Fruit fly (Drosophila melanogaster) whole organism, embryonic: ENCODE data around the gene trbd.

Experiments used
- Atf3 ChIP-seq: fragments of 200-800 bp; sonication (Bioruptor generic); optimal IDR thresholded peaks from 3 replicates; lab custom pipeline; 2016; ENCODE audit warnings: missing biosample characterization, missing genetic modification characterization
- B-H2 ChIP-seq: fragments of 200-800 bp; sonication (Bioruptor generic); optimal IDR thresholded peaks from 2 replicates; lab custom pipeline; 2018; ENCODE audit warnings: missing biosample characterization, mild to moderate bottlenecking, missing genetic modification characterization
- Bdp1 ChIP-seq: fragments of 200-800 bp; sonication (Bioruptor generic); optimal IDR thresholded peaks from 3 replicates; lab custom pipeline; 2016; ENCODE audit warnings: missing biosample characterization, missing genetic modification characterization
- BtbVII ChIP-seq: fragments of 200-800 bp; sonication (Bioruptor generic); optimal IDR thresholded peaks from 3 replicates; lab custom pipeline; 2017; ENCODE audit warnings: missing biosample characterization, mild to moderate bottlenecking, missing genetic modification characterization
- CG12071 ChIP-seq: fragments of 200-800 bp; sonication (Bioruptor generic); optimal IDR thresholded peaks from 3 replicates; lab custom pipeline; 2018; ENCODE audit warnings: missing biosample characterization, mild to moderate bottlenecking, missing genetic modification characterization
- CG1233 ChIP-seq: fragments of 200-800 bp; sonication (Bioruptor generic); optimal IDR thresholded peaks from 4 replicates; lab custom pipeline; 2018; ENCODE audit warnings: missing biosample characterization, mild to moderate bottlenecking, missing genetic modification characterization
- CG13424 ChIP-seq: fragments of 200-800 bp; sonication (Bioruptor generic); optimal IDR thresholded peaks from 2 replicates; lab custom pipeline; 2019; ENCODE audit warnings: missing biosample characterization, mild to moderate bottlenecking, missing genetic modification characterization, moderate library complexity
- CG15073 ChIP-seq: fragments of 200-800 bp; sonication (Bioruptor generic); optimal IDR thresholded peaks from 2 replicates; lab custom pipeline; 2016; ENCODE audit warnings: missing biosample characterization, missing genetic modification characterization
- CG15269 ChIP-seq: fragments of 200-800 bp; sonication (Bioruptor generic); optimal IDR thresholded peaks from 2 replicates; lab custom pipeline; 2018; ENCODE audit warnings: missing biosample characterization, mild to moderate bottlenecking, missing genetic modification characterization, moderate library complexity
- CG15601 ChIP-seq: fragments of 200-800 bp; sonication (Bioruptor generic); optimal IDR thresholded peaks from 3 replicates; lab custom pipeline; 2019; ENCODE audit warnings: missing biosample characterization, mild to moderate bottlenecking, missing genetic modification characterization, moderate library complexity
- CG1602 ChIP-seq: fragments of 200-800 bp; sonication (Bioruptor generic); optimal IDR thresholded peaks from 3 replicates; lab custom pipeline; 2016; ENCODE audit warnings: missing biosample characterization, missing genetic modification characterization
- CG18764 ChIP-seq: fragments of 200-800 bp; sonication (Bioruptor generic); optimal IDR thresholded peaks from 3 replicates; lab custom pipeline; 2016; ENCODE audit warnings: missing biosample characterization, missing genetic modification characterization
- CG2116 ChIP-seq: fragments of 200-800 bp; sonication (Bioruptor generic); optimal IDR thresholded peaks from 3 replicates; lab custom pipeline; 2018; ENCODE audit warnings: missing biosample characterization, mild to moderate bottlenecking, missing genetic modification characterization
- CG30403 ChIP-seq: fragments of 200-800 bp; sonication (Bioruptor generic); optimal IDR thresholded peaks from 3 replicates; lab custom pipeline; 2016; ENCODE audit warnings: missing biosample characterization, missing genetic modification characterization
- CG34376 ChIP-seq: fragments of 200-800 bp; sonication (Bioruptor generic); optimal IDR thresholded peaks from 2 replicates; lab custom pipeline; 2018; ENCODE audit warnings: missing biosample characterization, mild to moderate bottlenecking, missing genetic modification characterization
- CG6683 ChIP-seq: fragments of 200-800 bp; sonication (Bioruptor generic); optimal IDR thresholded peaks from 2 replicates; lab custom pipeline; 2017; ENCODE audit warnings: missing biosample characterization, mild to moderate bottlenecking, missing genetic modification characterization, missing genetic modification reagents
- CG6791 ChIP-seq: fragments of 200-800 bp; sonication (Bioruptor generic); IDR thresholded peaks from 3 replicates; pipeline ENCODE4 v1.3.6; 2022; ENCODE audit warnings: missing biosample characterization, missing genetic modification characterization; ENCODE audit not compliant: partially characterized antibody
- CG7271 ChIP-seq: fragments of 200-800 bp; sonication (Bioruptor generic); optimal IDR thresholded peaks from 2 replicates; lab custom pipeline; 2018; ENCODE audit warnings: missing biosample characterization, mild to moderate bottlenecking, missing genetic modification characterization, moderate library complexity
- CG7987 ChIP-seq: fragments of 200-800 bp; sonication (Bioruptor generic); optimal IDR thresholded peaks from 2 replicates; lab custom pipeline; 2018; ENCODE audit warnings: missing biosample characterization, mild to moderate bottlenecking, missing genetic modification characterization, moderate library complexity
- CG8089 ChIP-seq: fragments of 200-800 bp; sonication (Bioruptor generic); optimal IDR thresholded peaks from 3 replicates; lab custom pipeline; 2016; ENCODE audit warnings: missing biosample characterization, missing genetic modification characterization
- CG8924 ChIP-seq: fragments of 200-800 bp; optimal IDR thresholded peaks from 3 replicates; lab custom pipeline; 2019; ENCODE audit warnings: missing biosample characterization, mild to moderate bottlenecking, missing genetic modification characterization, moderate library complexity
- Camta ChIP-seq: fragments of 200-800 bp; sonication (Bioruptor generic); optimal IDR thresholded peaks from 2 replicates; lab custom pipeline; 2016; ENCODE audit warnings: missing biosample characterization, missing genetic modification characterization
- Deaf1 ChIP-seq: fragments of 200-800 bp; optimal IDR thresholded peaks from 3 replicates; lab custom pipeline; 2019; ENCODE audit warnings: missing biosample characterization, mild to moderate bottlenecking, missing genetic modification characterization, moderate library complexity
- ERR ChIP-seq: fragments of 200-800 bp; sonication (Bioruptor generic); optimal IDR thresholded peaks from 2 replicates; lab custom pipeline; 2016; ENCODE audit warnings: missing biosample characterization, missing genetic modification characterization
- Eip74EF ChIP-seq, 2 experiments: fragments of 200-800 bp in 1 of 2; fragments of >200 bp in 1 of 2; sonication (Bioruptor generic) in 1 of 2; optimal IDR thresholded peaks; 2 replicates each; lab custom pipeline; 2017 to 2019; ENCODE audit warnings: missing biosample characterization in 2 of 2, missing genetic modification characterization in 2 of 2, mild to moderate bottlenecking in 1 of 2, moderate library complexity in 1 of 2
- Mad ChIP-seq: fragments of 200-800 bp; sonication (Bioruptor generic); optimal IDR thresholded peaks from 2 replicates; lab custom pipeline; 2016; ENCODE audit warnings: missing biosample characterization, missing genetic modification characterization
- Meics ChIP-seq: fragments of 200-800 bp; sonication (Bioruptor generic); optimal IDR thresholded peaks from 2 replicates; lab custom pipeline; 2017; ENCODE audit warnings: missing biosample characterization, mild to moderate bottlenecking, missing genetic modification characterization
- Sox102F ChIP-seq: fragments of 200-800 bp; sonication (Bioruptor generic); optimal IDR thresholded peaks from 2 replicates; lab custom pipeline; 2018; ENCODE audit warnings: missing biosample characterization, mild to moderate bottlenecking, missing genetic modification characterization, moderate library complexity
- Usf ChIP-seq: fragments of 200-800 bp; sonication (Bioruptor generic); optimal IDR thresholded peaks from 2 replicates; lab custom pipeline; 2017; ENCODE audit warnings: missing genotype, missing biosample characterization, missing genetic modification characterization
- ab ChIP-seq: fragments of 200-800 bp; sonication (Bioruptor generic); optimal IDR thresholded peaks from 2 replicates; lab custom pipeline; 2016; ENCODE audit warnings: missing biosample characterization, missing genetic modification characterization
- aop ChIP-seq: fragments of 200-800 bp; sonication (Bioruptor generic); IDR thresholded peaks from 2 replicates; pipeline ENCODE4 v1.3.6; 2022; ENCODE audit warnings: missing biosample characterization, missing genetic modification characterization
- ato ChIP-seq: fragments of 200-800 bp; sonication (Bioruptor generic); IDR thresholded peaks from 2 replicates; pipeline ENCODE4 v1.3.6; 2022; ENCODE audit warnings: missing biosample characterization, missing genetic modification characterization; ENCODE audit not compliant: partially characterized antibody
- crc ChIP-seq: fragments of 200-800 bp; sonication (Bioruptor generic); optimal IDR thresholded peaks from 2 replicates; lab custom pipeline; 2016; ENCODE audit warnings: missing biosample characterization, missing genetic modification characterization
- ewg ChIP-seq: fragments of 200-800 bp; sonication (Bioruptor generic); optimal IDR thresholded peaks from 3 replicates; lab custom pipeline; 2017; ENCODE audit warnings: mild to moderate bottlenecking, missing biosample characterization, missing genetic modification reagents, missing genetic modification characterization
- ftz-f1 ChIP-seq: fragments of 200-800 bp; sonication (Bioruptor generic); optimal IDR thresholded peaks from 2 replicates; lab custom pipeline; 2016; ENCODE audit warnings: missing biosample characterization, missing genetic modification characterization
- hkb ChIP-seq, 2 experiments: fragments of 200-800 bp in 1 of 2; fragments of >200 bp in 1 of 2; sonication (Bioruptor generic) in 1 of 2; IDR thresholded peaks in 1 of 2; optimal IDR thresholded peaks in 1 of 2; 2 replicates each; pipeline versions ENCODE4 v1.3.6 to Lab custom; 2017 to 2022; ENCODE audit warnings: missing biosample characterization in 1 of 2, missing genetic modification characterization in 1 of 2
- jing ChIP-seq: fragments of 200-800 bp; sonication (Bioruptor generic); optimal IDR thresholded peaks from 2 replicates; lab custom pipeline; 2018; ENCODE audit warnings: missing biosample characterization, mild to moderate bottlenecking, missing genetic modification characterization
- lab ChIP-seq: fragments of 200-800 bp; sonication (Bioruptor generic); optimal IDR thresholded peaks from 3 replicates; lab custom pipeline; 2017; ENCODE audit warnings: missing biosample characterization, missing genetic modification characterization, mild to moderate bottlenecking, moderate library complexity, missing genetic modification reagents
- lov ChIP-seq, 2 experiments: fragments of 200-800 bp in 1 of 2; fragments of >200 bp in 1 of 2; sonication (Bioruptor generic) in 1 of 2; IDR thresholded peaks in 1 of 2; optimal IDR thresholded peaks in 1 of 2; 2 replicates in 1 of 2; 3 replicates in 1 of 2; pipeline versions ENCODE4 v1.3.6 to Lab custom; 2017 to 2022; ENCODE audit warnings: missing biosample characterization in 1 of 2, missing genetic modification characterization in 1 of 2
- mam ChIP-seq: fragments of 200-800 bp; sonication (Bioruptor generic); optimal IDR thresholded peaks from 3 replicates; lab custom pipeline; 2016; ENCODE audit warnings: missing biosample characterization, missing genetic modification characterization
- nerfin-1 ChIP-seq: fragments of 200-800 bp; sonication (Bioruptor generic); optimal IDR thresholded peaks from 3 replicates; lab custom pipeline; 2019; ENCODE audit warnings: missing biosample characterization, mild to moderate bottlenecking, missing genetic modification characterization, moderate library complexity
- nmo ChIP-seq: fragments of 200-800 bp; sonication (Bioruptor generic); optimal IDR thresholded peaks from 2 replicates; lab custom pipeline; 2018; ENCODE audit warnings: missing biosample characterization, mild to moderate bottlenecking, missing genetic modification characterization, moderate library complexity
- pb ChIP-seq: fragments of 200-800 bp; sonication (Bioruptor generic); optimal IDR thresholded peaks from 3 replicates; lab custom pipeline; 2016; ENCODE audit warnings: missing biosample characterization, missing genetic modification characterization
- phol ChIP-seq: fragments of 200-800 bp; sonication (Bioruptor generic); optimal IDR thresholded peaks from 3 replicates; lab custom pipeline; 2018; ENCODE audit warnings: missing biosample characterization, mild to moderate bottlenecking, missing genetic modification characterization, moderate library complexity
- psq ChIP-seq: fragments of 200-800 bp; sonication (Bioruptor generic); optimal IDR thresholded peaks from 2 replicates; lab custom pipeline; 2017; ENCODE audit warnings: missing biosample characterization, missing genetic modification characterization
- run ChIP-seq: fragments of 200-800 bp; sonication (Bioruptor generic); optimal IDR thresholded peaks from 3 replicates; lab custom pipeline; 2018; ENCODE audit warnings: missing biosample characterization, mild to moderate bottlenecking, missing genetic modification characterization
- shn ChIP-seq: fragments of 200-800 bp; sonication (Bioruptor generic); optimal IDR thresholded peaks from 3 replicates; lab custom pipeline; 2016; ENCODE audit warnings: missing biosample characterization, missing genetic modification characterization
- wek ChIP-seq: fragments of 200-800 bp; sonication (Bioruptor generic); optimal IDR thresholded peaks from 3 replicates; lab custom pipeline; 2018; ENCODE audit warnings: missing biosample characterization, mild to moderate bottlenecking, missing genetic modification characterization, moderate library complexity
- wor ChIP-seq: fragments of 200-800 bp; sonication (Bioruptor generic); IDR thresholded peaks from 2 replicates; pipeline ENCODE4 v1.3.6; 2022; ENCODE audit warnings: missing biosample characterization, missing genetic modification characterization

The trbd gene

dm6 chr3R:9702567-9702966 lies 8.3 kb downstream of the trbd start (continued):
- no peak for TF ChIP-seq CG6791 (GFP tag; lab: Robert Waterston, UW)
- peak; percentile 90 for TF ChIP-seq nmo (GFP tag; lab: Kevin White, UChicago)
- TF ChIP-seq CG18764 (GFP tag; lab: Kevin White, UChicago): peak; percentile 86
- TF ChIP-seq CG1602 (GFP tag; lab: Kevin White, UChicago): peak; percentile 78
- peak; percentile 59 for TF ChIP-seq Atf3 (GFP tag; lab: Kevin White, UChicago)
- peak; percentile 85 for TF ChIP-seq CG15601
- peak; percentile 82 for TF ChIP-seq shn (GFP tag; lab: Kevin White, UChicago)
- no peak for TF ChIP-seq ftz-f1
- peak; percentile 92 for TF ChIP-seq BtbVII (GFP tag; lab: Kevin White, UChicago)
- peak; percentile 80 for TF ChIP-seq CG8089 (GFP tag; lab: Kevin White, UChicago)
- TF ChIP-seq mam (GFP tag; lab: Kevin White, UChicago): peak; percentile 86
- peak; percentile 86 for TF ChIP-seq CG7987 (GFP tag; lab: Kevin White, UChicago)
- peak; percentile 88 for TF ChIP-seq phol
- peak; percentile 73 for TF ChIP-seq ERR
- peak in 1 of 2 experiments; percentile 94 for TF ChIP-seq Eip74EF (GFP tag; optimal IDR thresholded peaks at IDR 0.05; lab: Kevin White, UChicago)
- TF ChIP-seq CG15269: peak; percentile 93
- peak; percentile 87 for TF ChIP-seq run (tag; lab: Kevin White, UChicago)
- TF ChIP-seq CG7271: peak; percentile 87
- peak; percentile 67 for TF ChIP-seq Deaf1 (tag; lab: Kevin White, UChicago)
- TF ChIP-seq B-H2 (GFP tag; lab: Kevin White, UChicago): peak; percentile 60
- TF ChIP-seq hkb (optimal IDR thresholded peaks at IDR 0.05; lab: Kevin White, UChicago): no peak
- no peak for TF ChIP-seq hkb (GFP tag; IDR thresholded peaks at IDR 0.05; lab: Robert Waterston, UW)
- peak; percentile 88 for TF ChIP-seq CG30403
- peak; percentile 89 for TF ChIP-seq Meics (GFP tag; lab: Kevin White, UChicago)
- peak; percentile 74 for TF ChIP-seq psq
- no peak for TF ChIP-seq ato
- TF ChIP-seq pb (GFP tag; lab: Kevin White, UChicago): peak; percentile 58
- TF ChIP-seq lov (optimal IDR thresholded peaks at IDR 0.05; lab: Kevin White, UChicago): no peak
- TF ChIP-seq lov (GFP tag; IDR thresholded peaks at IDR 0.05; lab: Robert Waterston, UW): no peak
- peak; percentile 85 for TF ChIP-seq Mad (GFP tag; lab: Kevin White, UChicago)
- peak; percentile 65 for TF ChIP-seq CG34376 (GFP tag; lab: Kevin White, UChicago)
- no peak for TF ChIP-seq aop (GFP tag; lab: Robert Waterston, UW)
- TF ChIP-seq wor (GFP tag; lab: Robert Waterston, UW): no peak
- TF ChIP-seq lab: peak; percentile 95
- peak; percentile 70 for TF ChIP-seq ab (GFP tag; lab: Kevin White, UChicago)
- TF ChIP-seq ewg (GFP tag; lab: Kevin White, UChicago): peak; percentile 80
- TF ChIP-seq Bdp1 (GFP tag; lab: Kevin White, UChicago): peak; percentile 62
- TF ChIP-seq crc (GFP tag; lab: Kevin White, UChicago): peak; percentile 65
- peak; percentile 82 for TF ChIP-seq Camta (GFP tag; lab: Kevin White, UChicago)
- TF ChIP-seq CG12071 (GFP tag; lab: Kevin White, UChicago): peak; percentile 93
- TF ChIP-seq CG15073 (GFP tag; lab: Kevin White, UChicago): peak; percentile 55
- peak; percentile 92 for TF ChIP-seq CG8924 (tag; lab: Kevin White, UChicago)
- peak; percentile 83 for TF ChIP-seq jing
- TF ChIP-seq Usf: peak; percentile 77
- TF ChIP-seq CG1233 (GFP tag; lab: Kevin White, UChicago): peak; percentile 89
- TF ChIP-seq wek: peak; percentile 80
- peak; percentile 87 for TF ChIP-seq CG13424 (tag; lab: Kevin White, UChicago)
- TF ChIP-seq Sox102F (GFP tag; lab: Kevin White, UChicago): peak; percentile 90
- peak; percentile 74 for TF ChIP-seq CG6683
- peak; percentile 77 for TF ChIP-seq nerfin-1 (tag; lab: Kevin White, UChicago)
- TF ChIP-seq CG2116 (GFP tag; lab: Kevin White, UChicago): peak; percentile 66
